Worm (Caenorhabditis elegans) whole organism, young adult: ENCODE results near the gene C13F10.5.

Source experiments
- B0019.2 ChIP-seq: fragments of 200-800 bp; sonication (Bioruptor generic); conservative IDR thresholded peaks from 2 replicates; pipeline ENCODE4 v1.3.6; 2022; ENCODE audit warnings: missing genetic modification reagents, missing genetic modification characterization, missing compliant biosample characterization
- D2030.7 ChIP-seq: fragments of 200-800 bp; sonication (Bioruptor generic); IDR thresholded peaks from 2 replicates; pipeline ENCODE4 v1.3.6; 2022; ENCODE audit warnings: missing genetic modification reagents, missing genetic modification characterization, missing compliant biosample characterization
- F23B12.7 ChIP-seq: sonication (generic microtip); optimal IDR thresholded peaks from 2 replicates; lab custom pipeline; 2017; ENCODE audit warnings: missing genetic modification characterization, mild to moderate bottlenecking, missing compliant biosample characterization, antibody characterized with exemption, moderate library complexity; ENCODE audit not compliant: insufficient read depth
- F57C9.4 ChIP-seq: sonication (generic microtip); optimal IDR thresholded peaks from 2 replicates; lab custom pipeline; 2017; ENCODE audit warnings: mild to moderate bottlenecking, missing genetic modification characterization, missing compliant biosample characterization
- ama-1 ChIP-seq, 3 experiments: fragments of 150-350 bp in 1 of 3; sonication (generic microtip) in 2 of 3; optimal IDR thresholded peaks; 2 replicates each; lab custom pipeline; 2014 to 2018; ENCODE audit warnings: missing biosample characterization in 2 of 3, missing genetic modification characterization in 2 of 3, missing genetic modification reagents in 2 of 3
- die-1 ChIP-seq: sonication (generic microtip); optimal IDR thresholded peaks from 2 replicates; lab custom pipeline; 2016; ENCODE audit warnings: missing genotype, mild to moderate bottlenecking, missing genetic modification characterization, missing compliant biosample characterization
- ekl-4 ChIP-seq: fragments of 200-800 bp; sonication (Bioruptor generic); IDR thresholded peaks from 2 replicates; pipeline ENCODE4 v1.3.6; 2022; ENCODE audit warnings: missing genetic modification reagents, missing genetic modification characterization, missing compliant biosample characterization
- hlh-12 ChIP-seq: sonication (generic microtip); optimal IDR thresholded peaks from 2 replicates; lab custom pipeline; 2016; ENCODE audit warnings: missing genetic modification characterization, missing compliant biosample characterization
- nfya-1 ChIP-seq: sonication (generic microtip); optimal IDR thresholded peaks from 2 replicates; lab custom pipeline; 2017; ENCODE audit warnings: antibody characterized with exemption, missing compliant biosample characterization, missing genetic modification characterization, borderline replicate concordance; ENCODE audit not compliant: insufficient read depth
- nhr-27 ChIP-seq: fragments of 200-800 bp; sonication (Bioruptor generic); optimal IDR thresholded peaks from 2 replicates; lab custom pipeline; 2018; ENCODE audit warnings: mild to moderate bottlenecking, missing genetic modification characterization, moderate library complexity, missing compliant biosample characterization
- sea-2 ChIP-seq: fragments of 200-800 bp; sonication (Bioruptor generic); IDR thresholded peaks from 2 replicates; pipeline ENCODE4 v1.3.6; 2022; ENCODE audit warnings: missing genetic modification characterization, missing compliant biosample characterization
- snpc-4 ChIP-seq, 5 experiments: fragments of 150-350 bp in 1 of 5; sonication (generic microtip) in 4 of 5; optimal IDR thresholded peaks; 2 replicates each; lab custom pipeline; 2014 to 2018; ENCODE audit warnings: missing genetic modification characterization in 5 of 5, missing biosample characterization in 3 of 5, antibody characterized with exemption in 2 of 5, mild to moderate bottlenecking in 2 of 5, missing compliant biosample characterization in 2 of 5, missing genotype in 2 of 5, moderate library complexity in 2 of 5, missing genetic modification reagents in 1 of 5
- unc-130 ChIP-seq: sonication (generic microtip); optimal IDR thresholded peaks from 2 replicates; lab custom pipeline; 2016; ENCODE audit warnings: missing genetic modification reagents, missing genetic modification characterization, missing compliant biosample characterization

ce11 chrV:7218988-7219387 lies at the start of gene C13F10.5:
- no peak for TF ChIP-seq sea-2 (GFP tag; lab: Robert Waterston, UW)
- TF ChIP-seq D2030.7, result no peak
- TF ChIP-seq die-1 (tag; lab: Kevin White, UChicago), result no peak
- no peak for TF ChIP-seq ama-1 (optimal IDR thresholded peaks at IDR 0.05; lab: Kevin White, UChicago)
- no peak for TF ChIP-seq ama-1 (GFP tag; optimal IDR thresholded peaks at IDR 0.05; lab: Kevin White, UChicago)
- no peak for TF ChIP-seq snpc-4 (GFP tag; optimal IDR thresholded peaks at IDR 0.05; lab: Kevin White, UChicago)
- no peak for TF ChIP-seq snpc-4 (tag; optimal IDR thresholded peaks at IDR 0.05; lab: Kevin White, UChicago)
- no peak for TF ChIP-seq hlh-12 (tag; lab: Kevin White, UChicago)
- no peak for TF ChIP-seq unc-130
- no peak for TF ChIP-seq ekl-4 (GFP tag; lab: Robert Waterston, UW)
- no peak for TF ChIP-seq F57C9.4 (tag; lab: Kevin White, UChicago)
- no peak for TF ChIP-seq nfya-1 (tag; lab: Kevin White, UChicago)
- no peak for TF ChIP-seq F23B12.7
- TF ChIP-seq B0019.2 (GFP tag; lab: Robert Waterston, UW), result no peak
- TF ChIP-seq nhr-27 (tag; lab: Kevin White, UChicago), result no peak
